Fruit fly (Drosophila melanogaster) whole organism, prepupa: ENCODE measurements around the gene bgm.

Experiments used
- CG11294 ChIP-seq: fragments of 200-800 bp; sonication (Bioruptor generic); IDR thresholded peaks from 2 replicates; pipeline ENCODE4 v1.3.6; 2022; ENCODE audit warnings: missing biosample characterization, missing genetic modification characterization
- CG11762 ChIP-seq: fragments of 200-800 bp; sonication (Bioruptor generic); optimal IDR thresholded peaks from 3 replicates; lab custom pipeline; 2016; ENCODE audit warnings: missing biosample characterization, missing genetic modification characterization; ENCODE audit not compliant: insufficient read depth
- CG3032 ChIP-seq: fragments of 200-800 bp; optimal IDR thresholded peaks from 2 replicates; lab custom pipeline; 2019; ENCODE audit warnings: missing biosample characterization, mild to moderate bottlenecking, missing genetic modification characterization, moderate library complexity
- CG31627 ChIP-seq: fragments of 200-800 bp; sonication (Bioruptor generic); optimal IDR thresholded peaks from 3 replicates; lab custom pipeline; 2016; ENCODE audit warnings: missing biosample characterization, missing genetic modification characterization
- CG32006 ChIP-seq: fragments of 200-800 bp; sonication (Bioruptor generic); optimal IDR thresholded peaks from 3 replicates; lab custom pipeline; 2017; ENCODE audit warnings: missing biosample characterization, mild to moderate bottlenecking, missing genetic modification characterization
- CG34406 ChIP-seq: fragments of 200-800 bp; sonication (Bioruptor generic); optimal IDR thresholded peaks from 3 replicates; lab custom pipeline; 2016; ENCODE audit warnings: missing biosample characterization, missing genetic modification characterization
- CG3919 ChIP-seq: fragments of 200-800 bp; sonication (Bioruptor generic); optimal IDR thresholded peaks from 3 replicates; lab custom pipeline; 2016; ENCODE audit warnings: missing biosample characterization, missing genetic modification characterization
- CG6163 ChIP-seq: fragments of 200-800 bp; sonication (Bioruptor generic); IDR thresholded peaks from 3 replicates; pipeline ENCODE4 v1.3.6; 2022; ENCODE audit warnings: missing biosample characterization, missing genetic modification characterization
- CG6276 ChIP-seq: fragments of 200-800 bp; sonication (Bioruptor generic); optimal IDR thresholded peaks from 2 replicates; lab custom pipeline; 2017; ENCODE audit warnings: missing biosample characterization, mild to moderate bottlenecking, missing genetic modification characterization
- CG6792 ChIP-seq: fragments of 200-800 bp; sonication (Bioruptor generic); optimal IDR thresholded peaks from 3 replicates; lab custom pipeline; 2016; ENCODE audit warnings: missing biosample characterization, missing genetic modification characterization
- CG8119 ChIP-seq: fragments of 200-800 bp; sonication (Bioruptor generic); IDR thresholded peaks from 3 replicates; pipeline ENCODE4 v1.3.6; 2022; ENCODE audit warnings: missing biosample characterization, missing genetic modification characterization
- CG8632 ChIP-seq: fragments of 200-800 bp; sonication (Bioruptor generic); optimal IDR thresholded peaks from 3 replicates; lab custom pipeline; 2016; ENCODE audit warnings: missing biosample characterization, missing genetic modification characterization
- Eip78C ChIP-seq: fragments of 200-800 bp; sonication (Bioruptor generic); peaks from one replicate; lab custom pipeline; 2016; ENCODE audit warnings: missing biosample characterization, missing genetic modification characterization
- Eip93F ChIP-seq: fragments of 200-800 bp; sonication (Bioruptor generic); optimal IDR thresholded peaks from 2 replicates; lab custom pipeline; 2016; ENCODE audit warnings: missing biosample characterization, mild to moderate bottlenecking, missing genetic modification characterization
- Ets21C ChIP-seq: fragments of 200-800 bp; sonication (Bioruptor generic); optimal IDR thresholded peaks from 3 replicates; lab custom pipeline; 2016; ENCODE audit warnings: missing biosample characterization, missing genetic modification characterization
- Hr38 ChIP-seq: sonication (Bioruptor generic); optimal IDR thresholded peaks from 2 replicates; lab custom pipeline; 2016; ENCODE audit warnings: missing biosample characterization, missing genetic modification characterization
- Hr39 ChIP-seq: fragments of 200-800 bp; sonication (Bioruptor generic); optimal IDR thresholded peaks from 2 replicates; lab custom pipeline; 2016; ENCODE audit warnings: missing biosample characterization, missing genetic modification characterization
- Hr4 ChIP-seq: fragments of 200-800 bp; sonication (Bioruptor generic); optimal IDR thresholded peaks from 3 replicates; lab custom pipeline; 2016; ENCODE audit warnings: missing biosample characterization, missing genetic modification characterization
- Met ChIP-seq: fragments of 200-800 bp; sonication (Bioruptor generic); optimal IDR thresholded peaks from 3 replicates; lab custom pipeline; 2016; ENCODE audit warnings: missing biosample characterization, missing genetic modification characterization
- OdsH ChIP-seq: fragments of 200-800 bp; sonication (Bioruptor generic); optimal IDR thresholded peaks from 3 replicates; lab custom pipeline; 2016; ENCODE audit warnings: missing biosample characterization, missing genetic modification characterization
- Sox102F ChIP-seq: fragments of 200-800 bp; sonication (Bioruptor generic); optimal IDR thresholded peaks from 2 replicates; lab custom pipeline; 2016; ENCODE audit warnings: missing biosample characterization, mild to moderate bottlenecking, missing genetic modification characterization
- Sox15 ChIP-seq: fragments of 200-800 bp; sonication (Bioruptor generic); optimal IDR thresholded peaks from 3 replicates; lab custom pipeline; 2016; ENCODE audit warnings: missing biosample characterization, missing genetic modification characterization
- cyc ChIP-seq: fragments of 200-800 bp; sonication (Bioruptor generic); optimal IDR thresholded peaks from 3 replicates; lab custom pipeline; 2016; ENCODE audit warnings: missing biosample characterization, missing genetic modification characterization
- dsx ChIP-seq: fragments of 200-800 bp; optimal IDR thresholded peaks from 3 replicates; lab custom pipeline; 2019; ENCODE audit warnings: missing biosample characterization, mild to moderate bottlenecking, missing genetic modification characterization, moderate library complexity; ENCODE audit not compliant: poor library complexity, severe bottlenecking
- eg ChIP-seq: fragments of 200-800 bp; sonication (Bioruptor generic); IDR thresholded peaks from 3 replicates; pipeline ENCODE4 v1.3.6; 2022; ENCODE audit warnings: missing biosample characterization, missing genetic modification characterization
- lz ChIP-seq: fragments of 200-800 bp; sonication (Bioruptor generic); optimal IDR thresholded peaks from 3 replicates; lab custom pipeline; 2016; ENCODE audit warnings: missing biosample characterization, missing genetic modification characterization
- spab ChIP-seq: fragments of 200-800 bp; sonication (Bioruptor generic); optimal IDR thresholded peaks from 2 replicates; lab custom pipeline; 2017; ENCODE audit warnings: missing biosample characterization, mild to moderate bottlenecking, missing genetic modification characterization, missing genetic modification reagents
- svp ChIP-seq: fragments of 200-800 bp; sonication (Bioruptor generic); peaks from one replicate; lab custom pipeline; 2016; ENCODE audit warnings: missing biosample characterization, missing genetic modification characterization
- topi ChIP-seq: fragments of 200-800 bp; sonication (Bioruptor generic); optimal IDR thresholded peaks from 3 replicates; lab custom pipeline; 2016; ENCODE audit warnings: missing biosample characterization, missing genetic modification characterization
- vri ChIP-seq: fragments of 200-800 bp; sonication (Bioruptor generic); optimal IDR thresholded peaks from 3 replicates; lab custom pipeline; 2016; ENCODE audit warnings: missing biosample characterization, mild to moderate bottlenecking, missing genetic modification characterization

Gene bgm

DNA sequence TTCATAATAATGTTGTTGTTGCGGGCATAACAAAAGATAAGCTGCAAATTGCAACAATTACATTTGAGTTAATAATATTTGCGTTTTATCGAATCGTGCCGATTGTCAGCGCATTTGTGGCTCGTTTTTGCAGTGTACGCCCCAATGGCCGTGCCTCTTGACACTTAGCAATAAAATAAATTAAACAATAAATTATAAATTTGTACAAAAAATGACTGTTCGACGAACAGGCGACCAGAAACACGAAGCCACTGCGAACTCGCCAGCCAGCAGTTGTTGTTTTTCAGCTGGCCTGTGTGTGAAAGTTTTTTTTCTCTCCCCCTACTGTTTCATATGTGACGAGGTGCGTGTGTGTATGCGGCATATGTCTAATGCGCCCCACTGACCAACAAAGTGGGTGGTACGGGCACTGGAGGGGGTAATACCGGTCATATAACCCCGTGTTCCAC is 12.7 kb downstream of the bgm start:
- TF ChIP-seq CG8119 (GFP tag; lab: Robert Waterston, UW) (peak; percentile 38; the same call in 1 of the 3 replicates), Hr39 (no peak), svp (GFP tag; lab: Kevin White, UChicago) (peak; percentile 76), vri (GFP tag; lab: Kevin White, UChicago) (peak; percentile 55), Met (no peak), Eip78C (GFP tag; lab: Kevin White, UChicago) (peak; percentile 56), dsx (no peak), CG6163 (peak; percentile 41; the same call in 1 of the 3 replicates), Sox102F (GFP tag; lab: Kevin White, UChicago) (peak; percentile 37), cyc (GFP tag; lab: Kevin White, UChicago) (no peak), CG6276 (GFP tag; lab: Kevin White, UChicago) (peak; percentile 63)

DNA sequence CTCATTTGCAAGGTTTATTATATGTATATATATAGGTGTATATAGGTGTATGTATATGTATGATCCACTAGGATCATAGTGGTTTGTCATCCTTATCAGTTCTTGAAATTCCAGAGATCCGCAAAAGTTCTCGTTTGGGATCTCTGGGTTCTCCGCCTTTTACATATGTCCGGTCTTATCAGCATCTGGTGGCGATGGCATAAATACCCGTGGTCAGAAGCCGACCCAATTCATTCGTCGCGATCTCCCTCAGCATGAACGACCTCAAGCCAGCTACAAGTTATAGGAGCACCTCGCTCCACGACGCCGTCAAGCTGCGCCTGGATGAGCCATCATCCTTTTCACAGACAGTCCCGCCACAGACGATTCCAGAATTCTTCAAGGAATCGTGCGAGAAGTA is 14.0 kb downstream of the bgm start, which contains the start of gene hll:
Gene hll, plus strand, starts transcription at position 224 of the 400 bp plus-strand sequence.
- TF ChIP-seq svp (GFP tag; lab: Kevin White, UChicago) (peak; percentile 89), Hr38 (GFP tag; lab: Kevin White, UChicago) (no peak)
- TF ChIP-seq, all 60 proteins: peak for 1

dm6 chr2L:14029235-14029634 is 16.4 kb downstream of the bgm start:
- no peak for TF ChIP-seq Sox102F (GFP tag; lab: Kevin White, UChicago)
- TF ChIP-seq CG8119 (GFP tag; lab: Robert Waterston, UW): no peak
- no peak for TF ChIP-seq OdsH
- TF ChIP-seq svp (GFP tag; lab: Kevin White, UChicago): peak; percentile 95
- TF ChIP-seq Eip78C (GFP tag; lab: Kevin White, UChicago): no peak
- no peak for TF ChIP-seq CG11294 (GFP tag; lab: Robert Waterston, UW)
- TF ChIP-seq CG11762 (GFP tag; lab: Kevin White, UChicago): no peak
- TF ChIP-seq CG34406: no peak
- no peak for TF ChIP-seq CG6163
- peak; percentile 67 for TF ChIP-seq dsx

DNA sequence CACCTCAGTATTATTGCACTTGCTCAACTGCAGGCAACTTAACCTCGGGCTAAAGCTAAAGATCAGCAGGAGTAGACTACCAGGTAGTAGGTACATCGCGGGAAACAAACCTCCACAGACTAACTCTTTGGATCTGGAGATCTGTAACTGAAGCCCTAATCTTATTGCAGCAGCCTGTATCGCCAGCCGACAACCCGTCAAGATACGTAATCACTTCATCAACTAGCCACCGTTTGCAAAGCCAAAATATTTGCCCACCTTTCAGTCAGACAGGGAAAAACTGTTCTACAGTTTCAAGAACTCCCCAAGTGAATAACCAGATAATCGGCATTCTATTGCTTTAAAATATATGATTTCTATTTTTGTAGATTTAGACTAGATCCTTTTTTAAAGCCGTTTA is 18.6 kb downstream of the bgm start, which contains the start of gene CG18095:
Gene CG18095, minus strand, starts transcription at position 101 of the 400 bp plus-strand sequence.
- TF ChIP-seq CG6163 (no peak), Hr4 (GFP tag; lab: Kevin White, UChicago) (no peak), Hr38 (GFP tag; lab: Kevin White, UChicago) (no peak), CG31627 (no peak), lz (GFP tag; lab: Kevin White, UChicago) (no peak), dsx (no peak), CG6792 (GFP tag; lab: Kevin White, UChicago) (no peak), vri (GFP tag; lab: Kevin White, UChicago) (no peak), Sox15 (GFP tag; lab: Kevin White, UChicago) (no peak), CG32006 (no peak), Ets21C (GFP tag; lab: Kevin White, UChicago) (no peak), Sox102F (GFP tag; lab: Kevin White, UChicago) (no peak), spab (no peak), CG3032 (tag; lab: Kevin White, UChicago) (no peak), topi (no peak), eg (GFP tag; lab: Robert Waterston, UW) (no peak)

DNA sequence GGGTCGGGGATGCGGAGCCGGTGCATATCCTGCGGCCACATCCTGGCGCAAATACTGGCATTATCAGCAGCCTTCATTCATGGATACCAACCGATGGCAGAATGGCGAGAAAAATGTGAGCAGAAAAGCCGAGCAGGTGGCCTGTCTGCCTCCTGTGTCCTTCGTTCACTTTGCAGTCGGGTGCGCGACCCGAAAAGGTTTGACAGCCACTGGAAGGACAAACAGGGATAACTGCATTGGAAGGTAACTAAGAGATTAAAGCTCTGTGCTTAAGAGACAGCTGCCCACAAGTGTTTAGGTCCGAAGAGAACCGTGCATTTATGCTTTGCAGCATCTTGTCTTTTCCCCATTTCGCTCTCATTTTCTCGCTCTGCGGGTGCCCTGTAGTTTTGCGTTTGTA is 25.9 kb downstream of the bgm start:
- no peak for TF ChIP-seq Eip93F
- TF ChIP-seq Eip78C (GFP tag; lab: Kevin White, UChicago): peak; percentile 2
- TF ChIP-seq Sox102F (GFP tag; lab: Kevin White, UChicago): no peak

DNA sequence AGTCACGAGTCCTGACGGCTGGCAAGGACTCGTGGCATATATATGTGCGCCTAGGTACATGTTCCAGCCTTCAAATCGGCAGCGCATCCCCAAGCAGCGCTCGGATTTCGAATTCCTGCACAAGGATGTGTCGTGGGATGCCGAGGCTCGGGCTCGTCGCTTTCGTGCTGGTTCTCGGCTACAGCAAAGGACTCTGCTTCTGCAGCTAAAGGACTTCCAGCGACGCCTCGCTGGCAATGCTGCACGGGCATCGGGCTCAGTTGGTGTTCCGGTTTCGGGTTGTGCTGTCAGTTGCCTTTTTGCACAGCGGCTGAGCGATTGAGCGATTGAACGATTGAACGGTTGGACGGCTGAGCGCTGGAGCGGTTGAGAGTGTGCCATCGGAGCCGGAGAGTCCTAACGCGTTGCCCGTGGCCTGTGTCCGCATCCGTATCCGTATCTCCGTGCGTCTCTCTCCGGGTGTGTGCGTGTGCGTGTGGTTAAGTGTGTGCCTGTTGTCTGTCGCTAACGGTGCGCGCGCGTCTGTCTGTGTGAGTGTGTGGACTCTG is 27.2 kb downstream of the bgm start, which contains the start of gene nAChRalpha5:
Gene nAChRalpha5, plus strand, starts transcription at position 235 of the 548 bp plus-strand sequence.
- no peak for TF ChIP-seq CG3919 (GFP tag; lab: Kevin White, UChicago)
- no peak for TF ChIP-seq CG8632 (GFP tag; lab: Kevin White, UChicago)
- TF ChIP-seq svp (GFP tag; lab: Kevin White, UChicago): peak; percentile 17
